Fruit fly (Drosophila melanogaster) whole organism, embryonic: ENCODE measurements around the gene CG7781.

Source experiments
- Atf6 ChIP-seq: fragments of 200-800 bp; sonication (Bioruptor generic); IDR thresholded peaks from 2 replicates; pipeline ENCODE4 v1.3.6; 2022; ENCODE audit warnings: missing biosample characterization, missing genetic modification characterization
- CG1024 ChIP-seq: fragments of 200-800 bp; sonication (Bioruptor generic); IDR thresholded peaks from 2 replicates; pipeline ENCODE4 v1.3.6; 2022; ENCODE audit warnings: missing biosample characterization, missing genetic modification characterization
- CG10543 ChIP-seq: fragments of 200-800 bp; sonication (Bioruptor generic); optimal IDR thresholded peaks from 3 replicates; lab custom pipeline; 2017; ENCODE audit warnings: missing biosample characterization, mild to moderate bottlenecking, missing genetic modification characterization, moderate library complexity
- CG14050 ChIP-seq: fragments of 200-800 bp; sonication (Bioruptor generic); IDR thresholded peaks from 3 replicates; pipeline ENCODE4 v1.3.6; 2022; ENCODE audit warnings: missing biosample characterization, missing genetic modification characterization
- CG14860 ChIP-seq: fragments of 200-800 bp; sonication (Bioruptor generic); IDR thresholded peaks from 3 replicates; pipeline ENCODE4 v1.3.6; 2022; ENCODE audit warnings: missing biosample characterization, missing genetic modification characterization; ENCODE audit not compliant: partially characterized antibody
- CG16813 ChIP-seq: fragments of 200-800 bp; sonication (Bioruptor generic); IDR thresholded peaks from 3 replicates; pipeline ENCODE4 v1.3.6; 2022; ENCODE audit warnings: missing biosample characterization, missing genetic modification characterization; ENCODE audit not compliant: partially characterized antibody
- CG17359 ChIP-seq: fragments of 200-800 bp; sonication (Bioruptor generic); optimal IDR thresholded peaks from 3 replicates; lab custom pipeline; 2018; ENCODE audit warnings: missing biosample characterization, mild to moderate bottlenecking, missing genetic modification characterization, moderate library complexity
- CG17568 ChIP-seq: fragments of 200-800 bp; sonication (Bioruptor generic); optimal IDR thresholded peaks from 2 replicates; lab custom pipeline; 2018; ENCODE audit warnings: missing biosample characterization, mild to moderate bottlenecking, missing genetic modification characterization, moderate library complexity
- CG2120 ChIP-seq: fragments of 200-800 bp; sonication (Bioruptor generic); optimal IDR thresholded peaks from 3 replicates; lab custom pipeline; 2016; ENCODE audit warnings: missing biosample characterization, missing genetic modification characterization
- CG2199 ChIP-seq: fragments of 200-800 bp; sonication (Bioruptor generic); IDR thresholded peaks from 3 replicates; pipeline ENCODE4 v1.3.6; 2022; ENCODE audit warnings: missing biosample characterization, missing genetic modification characterization
- CG31365 ChIP-seq: fragments of 200-800 bp; sonication (Bioruptor generic); optimal IDR thresholded peaks from 2 replicates; lab custom pipeline; 2018; ENCODE audit warnings: missing biosample characterization, mild to moderate bottlenecking, missing genetic modification characterization
- CG3163 ChIP-seq: fragments of 200-800 bp; sonication (Bioruptor generic); optimal IDR thresholded peaks from 3 replicates; lab custom pipeline; 2016; ENCODE audit warnings: missing biosample characterization, missing genetic modification characterization
- CG34224 ChIP-seq: fragments of 200-800 bp; sonication (Bioruptor generic); IDR thresholded peaks from 3 replicates; pipeline ENCODE4 v1.3.6; 2022; ENCODE audit warnings: missing biosample characterization, missing genetic modification characterization; ENCODE audit not compliant: partially characterized antibody
- CG4854 ChIP-seq: fragments of 200-800 bp; sonication (Bioruptor generic); optimal IDR thresholded peaks from 2 replicates; lab custom pipeline; 2016; ENCODE audit warnings: missing biosample characterization, missing genetic modification characterization, inconsistent platforms
- CG6791 ChIP-seq: fragments of 200-800 bp; sonication (Bioruptor generic); IDR thresholded peaks from 3 replicates; pipeline ENCODE4 v1.3.6; 2022; ENCODE audit warnings: missing biosample characterization, missing genetic modification characterization; ENCODE audit not compliant: partially characterized antibody
- CG7745 ChIP-seq: fragments of 200-800 bp; sonication (Bioruptor generic); optimal IDR thresholded peaks from 2 replicates; lab custom pipeline; 2018; ENCODE audit warnings: missing biosample characterization, mild to moderate bottlenecking, missing genetic modification characterization, moderate library complexity
- CG8089 ChIP-seq: fragments of 200-800 bp; sonication (Bioruptor generic); optimal IDR thresholded peaks from 3 replicates; lab custom pipeline; 2016; ENCODE audit warnings: missing biosample characterization, missing genetic modification characterization
- CHES-1-like ChIP-seq: fragments of 200-800 bp; sonication (Bioruptor generic); optimal IDR thresholded peaks from 2 replicates; lab custom pipeline; 2016; ENCODE audit warnings: missing biosample characterization, missing genetic modification characterization
- D19B ChIP-seq: fragments of 200-800 bp; sonication (Bioruptor generic); optimal IDR thresholded peaks from 2 replicates; lab custom pipeline; 2017; ENCODE audit warnings: missing biosample characterization, mild to moderate bottlenecking, missing genetic modification characterization
- Doc2 ChIP-seq: fragments of 200-800 bp; sonication (Bioruptor generic); IDR thresholded peaks from 2 replicates; pipeline ENCODE4 v1.3.6; 2022; ENCODE audit warnings: missing biosample characterization, missing genetic modification characterization
- Ets97D ChIP-seq: fragments of 200-800 bp; sonication (Bioruptor generic); optimal IDR thresholded peaks from 3 replicates; lab custom pipeline; 2016; ENCODE audit warnings: missing biosample characterization, missing genetic modification characterization
- GATAe ChIP-seq: fragments of 200-800 bp; sonication (Bioruptor generic); conservative IDR thresholded peaks from 2 replicates; pipeline ENCODE4 v1.3.6; 2022; ENCODE audit warnings: missing biosample characterization, missing genetic modification characterization
- HmgZ ChIP-seq: fragments of 200-800 bp; sonication (Bioruptor generic); optimal IDR thresholded peaks from 2 replicates; lab custom pipeline; 2018; ENCODE audit warnings: missing biosample characterization, mild to moderate bottlenecking, missing genetic modification characterization
- Lpt ChIP-seq: fragments of >200 bp; optimal IDR thresholded peaks from 2 replicates; lab custom pipeline; 2018; ENCODE audit warnings: missing biosample characterization, missing genetic modification characterization
- Scr ChIP-seq: fragments of 200-800 bp; sonication (Bioruptor generic); IDR thresholded peaks from 2 replicates; pipeline ENCODE4 v1.3.6; 2022; ENCODE audit warnings: missing biosample characterization, missing genetic modification characterization; ENCODE audit not compliant: partially characterized antibody
- Six4 ChIP-seq: fragments of 200-800 bp; sonication (Bioruptor generic); optimal IDR thresholded peaks from 2 replicates; lab custom pipeline; 2016; ENCODE audit warnings: missing biosample characterization, missing genetic modification characterization
- Sry-δ ChIP-seq: fragments of 200-800 bp; sonication (Bioruptor generic); optimal IDR thresholded peaks from 2 replicates; lab custom pipeline; 2016; ENCODE audit warnings: missing biosample characterization, missing genetic modification characterization
- Xbp1 ChIP-seq: fragments of 200-800 bp; sonication (Bioruptor generic); optimal IDR thresholded peaks from 3 replicates; lab custom pipeline; 2016; ENCODE audit warnings: missing biosample characterization, mild to moderate bottlenecking, missing genetic modification characterization
- ac ChIP-seq: fragments of 200-800 bp; sonication (Bioruptor generic); optimal IDR thresholded peaks from 3 replicates; lab custom pipeline; 2017; ENCODE audit warnings: missing biosample characterization, mild to moderate bottlenecking, missing genetic modification characterization
- aop ChIP-seq: fragments of 200-800 bp; sonication (Bioruptor generic); IDR thresholded peaks from 2 replicates; pipeline ENCODE4 v1.3.6; 2022; ENCODE audit warnings: missing biosample characterization, missing genetic modification characterization
- ap ChIP-seq: fragments of 200-800 bp; sonication (Bioruptor generic); IDR thresholded peaks from 2 replicates; pipeline ENCODE4 v1.3.6; 2022; ENCODE audit warnings: missing biosample characterization, missing genetic modification characterization
- ato ChIP-seq: fragments of 200-800 bp; sonication (Bioruptor generic); IDR thresholded peaks from 2 replicates; pipeline ENCODE4 v1.3.6; 2022; ENCODE audit warnings: missing biosample characterization, missing genetic modification characterization; ENCODE audit not compliant: partially characterized antibody
- bbx ChIP-seq: fragments of 200-800 bp; sonication (Bioruptor generic); IDR thresholded peaks from 2 replicates; pipeline ENCODE4 v1.3.6; 2022; ENCODE audit warnings: missing biosample characterization, missing genetic modification characterization; ENCODE audit not compliant: partially characterized antibody
- bcd ChIP-seq: fragments of 200-800 bp; sonication (Bioruptor generic); optimal IDR thresholded peaks from 2 replicates; lab custom pipeline; 2017; ENCODE audit warnings: missing biosample characterization, mild to moderate bottlenecking, missing genetic modification characterization
- br ChIP-seq: fragments of >200 bp; optimal IDR thresholded peaks from 2 replicates; lab custom pipeline; 2017
- corto ChIP-seq: fragments of 200-800 bp; sonication (Bioruptor generic); optimal IDR thresholded peaks from 2 replicates; lab custom pipeline; 2016; ENCODE audit warnings: missing biosample characterization, mild to moderate bottlenecking, missing genetic modification characterization, moderate library complexity
- dm ChIP-seq: fragments of 200-800 bp; sonication (Bioruptor generic); optimal IDR thresholded peaks from 3 replicates; lab custom pipeline; 2016; ENCODE audit warnings: missing biosample characterization, missing genetic modification characterization
- gt ChIP-seq: fragments of 200-800 bp; sonication (Bioruptor generic); IDR thresholded peaks from 2 replicates; pipeline ENCODE4 v1.3.6; 2022; ENCODE audit warnings: missing biosample characterization, missing genetic modification characterization
- h ChIP-seq: fragments of >200 bp; optimal IDR thresholded peaks from 2 replicates; lab custom pipeline; 2017
- inv ChIP-seq: fragments of 200-800 bp; sonication (Bioruptor generic); IDR thresholded peaks from 2 replicates; pipeline ENCODE4 v1.3.6; 2022; ENCODE audit warnings: missing biosample characterization, missing genetic modification characterization; ENCODE audit not compliant: partially characterized antibody
- klu ChIP-seq: fragments of 200-800 bp; sonication (Bioruptor generic); IDR thresholded peaks from 2 replicates; pipeline ENCODE4 v1.3.6; 2022; ENCODE audit warnings: missing biosample characterization, missing genetic modification characterization
- p53 ChIP-seq: fragments of 200-800 bp; sonication (Bioruptor generic); optimal IDR thresholded peaks from 2 replicates; lab custom pipeline; 2016; ENCODE audit warnings: missing biosample characterization, missing genetic modification characterization
- pzg ChIP-seq: fragments of 200-800 bp; sonication (Bioruptor generic); optimal IDR thresholded peaks from 3 replicates; lab custom pipeline; 2018; ENCODE audit warnings: missing biosample characterization, mild to moderate bottlenecking, missing genetic modification characterization, moderate library complexity
- row ChIP-seq: fragments of 200-800 bp; sonication (Bioruptor generic); IDR thresholded peaks from 3 replicates; pipeline ENCODE4 v1.3.6; 2022; ENCODE audit warnings: missing biosample characterization, missing genetic modification characterization
- sna ChIP-seq: fragments of 200-800 bp; sonication (Bioruptor generic); IDR thresholded peaks from 2 replicates; pipeline ENCODE4 v1.3.6; 2022; ENCODE audit warnings: missing biosample characterization, missing genetic modification characterization; ENCODE audit not compliant: partially characterized antibody
- so ChIP-seq: fragments of 200-800 bp; sonication (Bioruptor generic); IDR thresholded peaks from 3 replicates; pipeline ENCODE4 v1.3.6; 2022; ENCODE audit warnings: missing biosample characterization, missing genetic modification characterization
- stwl ChIP-seq: fragments of 200-800 bp; sonication (Bioruptor generic); optimal IDR thresholded peaks from 3 replicates; lab custom pipeline; 2018; ENCODE audit warnings: missing biosample characterization, mild to moderate bottlenecking, missing genetic modification characterization, moderate library complexity
- tin ChIP-seq: fragments of 200-800 bp; sonication (Bioruptor generic); optimal IDR thresholded peaks from 3 replicates; lab custom pipeline; 2016; ENCODE audit warnings: missing biosample characterization, missing genetic modification characterization
- trem ChIP-seq: fragments of 200-800 bp; optimal IDR thresholded peaks from 3 replicates; lab custom pipeline; 2019; ENCODE audit warnings: missing biosample characterization, mild to moderate bottlenecking, missing genetic modification characterization, moderate library complexity
- tx ChIP-seq: fragments of 200-800 bp; sonication (Bioruptor generic); optimal IDR thresholded peaks from 2 replicates; lab custom pipeline; 2016; ENCODE audit warnings: missing biosample characterization, missing genetic modification characterization
- usp ChIP-seq: fragments of >200 bp; optimal IDR thresholded peaks from 2 replicates; lab custom pipeline; 2017; ENCODE audit warnings: missing biosample characterization, missing genetic modification characterization
- vfl ChIP-seq: fragments of 200-800 bp; sonication (Bioruptor generic); optimal IDR thresholded peaks from 2 replicates; lab custom pipeline; 2016; ENCODE audit warnings: missing biosample characterization, missing genetic modification characterization
- zfh2 ChIP-seq: fragments of 200-800 bp; sonication (Bioruptor generic); optimal IDR thresholded peaks from 2 replicates; lab custom pipeline; 2016; ENCODE audit warnings: missing biosample characterization, missing genetic modification characterization

Gene CG7781

DNA sequence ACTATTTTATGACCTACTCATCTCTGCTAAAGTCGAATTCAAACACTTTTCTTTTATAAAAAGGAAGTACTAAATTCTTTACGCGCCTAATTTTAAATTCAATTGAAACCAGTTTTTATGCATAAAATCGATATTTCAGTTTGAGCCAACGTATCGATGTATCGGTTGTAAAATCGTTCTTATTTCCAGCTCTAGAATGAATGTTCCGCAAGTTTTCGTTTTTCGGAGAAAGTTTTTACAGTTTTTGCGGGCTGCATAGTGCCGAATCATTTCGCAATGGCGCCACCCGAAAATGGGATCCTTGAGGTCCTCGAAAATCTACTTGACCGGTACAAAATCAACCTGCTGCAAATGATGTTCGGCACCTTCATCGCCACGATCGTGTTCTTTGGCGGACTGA, 19.8 kb downstream of the CG7781 start, which contains the start of gene CG7840:
TSS of gene CG7840 (plus strand) at position 178 of the 400 bp plus-strand sequence.
- no peak for TF ChIP-seq HmgZ (tag; lab: Kevin White, UChicago)
- TF ChIP-seq usp (GFP tag; lab: Kevin White, UChicago): no peak
- no peak for TF ChIP-seq Ets97D (GFP tag; lab: Kevin White, UChicago)
- no peak for TF ChIP-seq CG1024 (GFP tag; lab: Robert Waterston, UW)
- no peak for TF ChIP-seq h (lab: Kevin White, UChicago)
- peak; percentile 32 for TF ChIP-seq trem (tag; lab: Kevin White, UChicago)
- no peak for TF ChIP-seq tin (GFP tag; lab: Kevin White, UChicago)
- TF ChIP-seq ac: no peak
- no peak for TF ChIP-seq vfl (GFP tag; lab: Kevin White, UChicago)
- TF ChIP-seq pzg (GFP tag; lab: Kevin White, UChicago): peak; percentile 47
- TF ChIP-seq Atf6 (GFP tag; lab: Robert Waterston, UW): no peak
- no peak for TF ChIP-seq Xbp1 (GFP tag; lab: Kevin White, UChicago)
- no peak for TF ChIP-seq CG4854 (GFP tag; lab: Kevin White, UChicago)
- no peak for TF ChIP-seq gt (GFP tag; lab: Robert Waterston, UW)
- TF ChIP-seq bcd: no peak
- no peak for TF ChIP-seq corto (GFP tag; lab: Kevin White, UChicago)
- TF ChIP-seq br (lab: Kevin White, UChicago): no peak
- no peak for TF ChIP-seq ap (GFP tag; lab: Robert Waterston, UW)
- no peak for TF ChIP-seq CG17359 (tag; lab: Kevin White, UChicago)
- TF ChIP-seq aop (GFP tag; lab: Robert Waterston, UW): no peak
- TF ChIP-seq CG14050 (GFP tag; lab: Robert Waterston, UW): no peak
- no peak for TF ChIP-seq CG10543 (GFP tag; lab: Kevin White, UChicago)
- TF ChIP-seq zfh2 (GFP tag; lab: Kevin White, UChicago): no peak
- TF ChIP-seq CG7745 (tag; lab: Kevin White, UChicago): no peak
- TF ChIP-seq CG6791 (GFP tag; lab: Robert Waterston, UW): peak; percentile 93
- TF ChIP-seq D19B: no peak
- TF ChIP-seq sna (GFP tag; lab: Robert Waterston, UW): peak; percentile 82
- TF ChIP-seq bbx (GFP tag; lab: Robert Waterston, UW): peak; percentile 91
- TF ChIP-seq CG34224 (GFP tag; lab: Robert Waterston, UW): peak; percentile 91
- TF ChIP-seq inv: peak; percentile 74
- TF ChIP-seq GATAe (GFP tag; lab: Robert Waterston, UW): no peak
- TF ChIP-seq Six4 (GFP tag; lab: Kevin White, UChicago): no peak
- TF ChIP-seq klu (GFP tag; lab: Robert Waterston, UW): no peak
- no peak for TF ChIP-seq dm
- no peak for TF ChIP-seq p53 (GFP tag; lab: Kevin White, UChicago)
- TF ChIP-seq CG2199 (GFP tag; lab: Robert Waterston, UW): no peak
- TF ChIP-seq CG2120 (GFP tag; lab: Kevin White, UChicago): no peak
- TF ChIP-seq CG3163 (GFP tag; lab: Kevin White, UChicago): no peak
- no peak for TF ChIP-seq tx (GFP tag; lab: Kevin White, UChicago)
- peak; percentile 83 for TF ChIP-seq Sry-δ
- no peak for TF ChIP-seq CG31365 (tag; lab: Kevin White, UChicago)
- TF ChIP-seq Scr (GFP tag; lab: Robert Waterston, UW): peak; percentile 88
- no peak for TF ChIP-seq row
- TF ChIP-seq CG14860 (GFP tag; lab: Robert Waterston, UW): peak; percentile 82
- TF ChIP-seq Lpt (GFP tag; lab: Kevin White, UChicago): no peak
- TF ChIP-seq Doc2: no peak
- TF ChIP-seq ato (GFP tag; lab: Robert Waterston, UW): peak; percentile 74
- peak; percentile 82 for TF ChIP-seq CG16813 (GFP tag; lab: Robert Waterston, UW)
- no peak for TF ChIP-seq CHES-1-like
- no peak for TF ChIP-seq CG17568
- TF ChIP-seq CG8089: no peak
- peak; percentile 14 for TF ChIP-seq stwl
- TF ChIP-seq so (GFP tag; lab: Robert Waterston, UW): no peak
